Fruit fly (Drosophila melanogaster): ENCODE results near the gene Muc12Ea.

Gene Muc12Ea

DNA sequence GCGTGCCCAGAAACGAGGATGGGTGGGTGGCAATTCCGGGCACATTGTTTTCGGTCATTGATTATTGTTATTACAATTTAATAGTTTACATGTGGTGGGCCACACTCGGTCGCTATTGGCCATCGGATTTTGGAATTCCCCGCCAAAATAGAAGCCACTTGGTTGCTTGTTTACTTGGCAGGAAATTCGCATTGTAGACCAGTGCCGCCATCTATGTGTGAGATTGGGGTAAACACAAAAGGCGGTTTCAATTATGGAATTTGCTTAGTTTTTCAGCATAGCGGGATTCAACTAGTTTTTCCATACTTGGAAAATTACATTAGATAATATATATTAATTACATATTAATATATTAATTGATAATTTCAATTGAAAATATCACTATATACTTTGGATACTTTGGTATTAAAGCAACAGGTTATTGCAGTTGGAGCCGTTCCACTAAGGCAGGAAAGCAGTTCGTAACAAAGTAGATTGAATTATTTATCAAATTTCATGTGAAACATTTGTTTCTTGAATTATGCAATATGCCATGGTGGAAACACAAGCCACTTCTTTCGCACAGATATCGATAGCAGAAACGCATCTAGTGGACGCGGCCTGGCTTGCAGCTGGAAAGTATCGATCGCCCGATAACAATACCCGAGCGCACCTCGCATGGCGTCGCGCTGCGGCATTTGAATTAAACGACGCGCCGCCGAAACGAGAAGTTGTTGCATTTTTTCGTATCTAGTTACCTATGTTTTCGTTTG is 30.3 kb upstream of the Muc12Ea start, which contains the start of gene mud (continued):
- TF ChIP-seq CG6854 (GFP tag; optimal IDR thresholded peaks at IDR 0.05): no peak
- TF ChIP-seq Sry-β (GFP tag; optimal IDR thresholded peaks at IDR 0.05): peak; percentile 1
- TF ChIP-seq Lhr (GFP tag; optimal IDR thresholded peaks at IDR 0.05): no peak
- TF ChIP-seq CG31224 (GFP tag; IDR thresholded peaks at IDR 0.05): no peak
- TF ChIP-seq unpg (GFP tag; optimal IDR thresholded peaks at IDR 0.05): no peak
- TF ChIP-seq CG4404 (GFP tag; IDR thresholded peaks at IDR 0.05): peak; percentile 31; the same call in 1 of the 2 replicates
- TF ChIP-seq CG11504 (tag; optimal IDR thresholded peaks at IDR 0.05): no peak
- TF ChIP-seq eve (GFP tag; optimal IDR thresholded peaks at IDR 0.05): no peak
- peak; percentile 43 for TF ChIP-seq CG17186 (GFP tag; optimal IDR thresholded peaks at IDR 0.05)
- TF ChIP-seq tx (GFP tag; optimal IDR thresholded peaks at IDR 0.05): no peak
- no peak for TF ChIP-seq Fer2 (tag; optimal IDR thresholded peaks at IDR 0.05)
- no peak for TF ChIP-seq E2f1 (GFP tag; IDR thresholded peaks at IDR 0.05)
- peak; percentile 28 for TF ChIP-seq CG30431 (GFP tag; optimal IDR thresholded peaks at IDR 0.05)
- peak; percentile 10 for TF ChIP-seq HmgZ (tag; optimal IDR thresholded peaks at IDR 0.05)
- no peak for TF ChIP-seq Nf-YB (GFP tag; optimal IDR thresholded peaks at IDR 0.05)
- TF ChIP-seq Mrtf (GFP tag; IDR thresholded peaks at IDR 0.05): 0 out of 3 replicates have a peak, but pooled peaks have one; percentile 33
- TF ChIP-seq aop (GFP tag; IDR thresholded peaks at IDR 0.05): no peak
- TF ChIP-seq CG6683 (GFP tag; optimal IDR thresholded peaks at IDR 0.05): no peak
- TF ChIP-seq CG11560 (tag; IDR thresholded peaks at IDR 0.05): no peak
- TF ChIP-seq Hsf (GFP tag; optimal IDR thresholded peaks at IDR 0.05): no peak
- no peak for TF ChIP-seq Lpt (GFP tag; optimal IDR thresholded peaks at IDR 0.05)
- TF ChIP-seq C15 (GFP tag; IDR thresholded peaks at IDR 0.05): no peak
- TF ChIP-seq CG8359 (GFP tag; optimal IDR thresholded peaks at IDR 0.05; ENCODE audit: borderline replicate concordance): no peak
- TF ChIP-seq Spps (tag; optimal IDR thresholded peaks at IDR 0.05): no peak
- TF ChIP-seq Dip3 (GFP tag; optimal IDR thresholded peaks at IDR 0.05): no peak
- no peak for TF ChIP-seq Dad (GFP tag; optimal IDR thresholded peaks at IDR 0.05)
- TF ChIP-seq CG32767 (GFP tag; IDR thresholded peaks at IDR 0.05): no peak
- no peak for TF ChIP-seq CG10959 (GFP tag; IDR thresholded peaks at IDR 0.05)
- TF ChIP-seq CG17829 (tag; optimal IDR thresholded peaks at IDR 0.05): peak; percentile 53
- TF ChIP-seq CG43689 (GFP tag; IDR thresholded peaks at IDR 0.05): no peak
- peak; percentile 16 for TF ChIP-seq Ssrp (tag; optimal IDR thresholded peaks at IDR 0.05)
- TF ChIP-seq vfl (GFP tag; optimal IDR thresholded peaks at IDR 0.05): no peak
- TF ChIP-seq maf-S (GFP tag; optimal IDR thresholded peaks at IDR 0.05): no peak
- no peak for TF ChIP-seq CG7839 (tag; optimal IDR thresholded peaks at IDR 0.05)
- TF ChIP-seq ken (GFP tag; IDR thresholded peaks at IDR 0.05): 0 out of 3 replicates have a peak, but pooled peaks have one; percentile 46
- no peak for TF ChIP-seq CG1233 (GFP tag; optimal IDR thresholded peaks at IDR 0.05)
- no peak for TF ChIP-seq CG11085 (GFP tag; IDR thresholded peaks at IDR 0.05)
- no peak for TF ChIP-seq CrebB (tag; optimal IDR thresholded peaks at IDR 0.05)
- TF ChIP-seq crp (GFP tag; optimal IDR thresholded peaks at IDR 0.05): peak in 1 of 2 experiments; percentile 56
- no peak for TF ChIP-seq Blimp-1 (GFP tag; optimal IDR thresholded peaks at IDR 0.05)
- TF ChIP-seq psq (GFP tag; optimal IDR thresholded peaks at IDR 0.05): no peak
- 0 out of 2 replicates have a peak, but pooled peaks have one; percentile 21 for TF ChIP-seq Adf1 (GFP tag; IDR thresholded peaks at IDR 0.05)
- peak; percentile 47 for TF ChIP-seq Deaf1 (tag; optimal IDR thresholded peaks at IDR 0.05)
- TF ChIP-seq pzg (GFP tag; optimal IDR thresholded peaks at IDR 0.05): peak; percentile 61
- TF ChIP-seq CG5953 (GFP tag; IDR thresholded peaks at IDR 0.05): no peak
- TF ChIP-seq CG14965 (GFP tag; optimal IDR thresholded peaks at IDR 0.05; ENCODE audit: borderline replicate concordance): no peak
- no peak for TF ChIP-seq CG7745 (tag; optimal IDR thresholded peaks at IDR 0.05)
- TF ChIP-seq CG32772 (GFP tag; IDR thresholded peaks at IDR 0.05): no peak
- TF ChIP-seq ATbp (GFP tag; optimal IDR thresholded peaks at IDR 0.05): peak; percentile 4
- no peak for TF ChIP-seq chif (GFP tag; optimal IDR thresholded peaks at IDR 0.05)

Measured in whole organism, embryonic.